Fruit fly (Drosophila melanogaster): Measurements from ENCODE around the gene gish.

gish gene

dm6 chr3R:16236713-16237641, 35.3 kb upstream of the gish start (continued):
- TF ChIP-seq dac (GFP tag; optimal IDR thresholded peaks at IDR 0.05), result peak; percentile 93
- TF ChIP-seq CG34406 (GFP tag; optimal IDR thresholded peaks at IDR 0.05), result peak; percentile 98
- peak; percentile 95 for TF ChIP-seq CG6276 (GFP tag; optimal IDR thresholded peaks at IDR 0.05)
- TF ChIP-seq cyc (GFP tag; optimal IDR thresholded peaks at IDR 0.05), result peak; percentile 95
- TF ChIP-seq CG6163 (GFP tag; IDR thresholded peaks at IDR 0.05), result no peak
- TF ChIP-seq fkh (GFP tag; optimal IDR thresholded peaks at IDR 0.05), result peak; percentile 84
- TF ChIP-seq CG9139 (GFP tag; optimal IDR thresholded peaks at IDR 0.05), result peak; percentile 92
- TF ChIP-seq Blimp-1 (GFP tag; optimal IDR thresholded peaks at IDR 0.05), result peak; percentile 93
- TF ChIP-seq CG7368 (GFP tag; optimal IDR thresholded peaks at IDR 0.05), result peak; percentile 96
- TF ChIP-seq CG15336 (GFP tag; IDR thresholded peaks at IDR 0.05), result no peak
- TF ChIP-seq OdsH (GFP tag; optimal IDR thresholded peaks at IDR 0.05), result peak; percentile 97
- TF ChIP-seq Hr38 (GFP tag; optimal IDR thresholded peaks at IDR 0.05), result no peak
- TF ChIP-seq CG10631 (GFP tag; optimal IDR thresholded peaks at IDR 0.05), result peak; percentile 99
- TF ChIP-seq spab (GFP tag; optimal IDR thresholded peaks at IDR 0.05), result peak; percentile 96
- peak; percentile 99 for TF ChIP-seq Ets96B (tag; optimal IDR thresholded peaks at IDR 0.05)
- peak; percentile 97 for TF ChIP-seq CG8632 (GFP tag; optimal IDR thresholded peaks at IDR 0.05)
- peak; percentile 96 for TF ChIP-seq net (GFP tag; optimal IDR thresholded peaks at IDR 0.05)

DNA sequence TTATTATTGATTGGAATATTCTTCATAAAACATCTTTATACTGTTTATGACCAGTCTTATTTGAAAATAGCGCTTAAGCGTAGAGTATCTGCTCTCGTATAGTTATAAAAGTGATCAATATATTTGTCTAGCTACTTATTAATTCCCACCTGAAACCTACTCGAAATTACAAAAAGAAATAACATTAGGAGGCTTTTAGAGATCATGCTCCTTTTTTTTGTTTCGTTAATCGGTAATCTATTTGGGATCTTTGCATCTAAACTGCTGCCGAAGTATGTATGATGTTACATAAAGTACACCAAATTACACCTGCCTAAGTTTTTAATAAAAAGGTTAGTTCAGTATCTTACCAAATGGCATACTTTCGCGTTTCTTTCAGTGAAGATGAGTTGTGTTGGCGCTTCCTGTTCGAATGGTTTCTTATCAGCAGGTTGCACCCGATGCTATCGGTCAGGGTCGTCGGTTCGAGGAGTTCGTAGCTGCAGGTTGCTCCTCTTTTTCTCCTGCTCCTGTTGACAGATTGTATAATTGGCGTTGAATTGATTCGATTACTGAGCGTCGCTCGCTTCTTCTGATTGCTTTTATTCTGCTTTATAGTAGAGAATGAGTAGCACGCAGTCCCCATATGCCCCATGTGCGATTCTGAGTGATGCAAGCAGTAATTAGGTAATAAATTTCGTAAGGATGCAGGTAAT, 34.1 kb upstream of the gish start:
- TF ChIP-seq CG11294 (GFP tag; IDR thresholded peaks at IDR 0.05) (no peak), CG6792 (GFP tag; optimal IDR thresholded peaks at IDR 0.05) (peak; percentile 9), CG6163 (GFP tag; IDR thresholded peaks at IDR 0.05) (no peak), dsx (GFP tag; optimal IDR thresholded peaks at IDR 0.05; ENCODE audit: poor library complexity, severe bottlenecking) (no peak), CG31627 (GFP tag; optimal IDR thresholded peaks at IDR 0.05) (peak; percentile 37), Blimp-1 (GFP tag; optimal IDR thresholded peaks at IDR 0.05) (no peak), CG10631 (GFP tag; optimal IDR thresholded peaks at IDR 0.05) (peak; percentile 49), CG8119 (GFP tag; IDR thresholded peaks at IDR 0.05) (no peak), Hr39 (GFP tag; optimal IDR thresholded peaks at IDR 0.05) (peak; percentile 42), Eip78C (GFP tag) (peak; percentile 90), Eip93F (GFP tag; optimal IDR thresholded peaks at IDR 0.05) (no peak), Ets21C (GFP tag; optimal IDR thresholded peaks at IDR 0.05) (peak; percentile 1), net (GFP tag; optimal IDR thresholded peaks at IDR 0.05) (peak; percentile 15), CG7368 (GFP tag; optimal IDR thresholded peaks at IDR 0.05) (peak; percentile 22), CG15336 (GFP tag; IDR thresholded peaks at IDR 0.05) (no peak), acj6 (GFP tag; optimal IDR thresholded peaks at IDR 0.05) (peak; percentile 56), lz (GFP tag; optimal IDR thresholded peaks at IDR 0.05) (peak; percentile 43), CG34406 (GFP tag; optimal IDR thresholded peaks at IDR 0.05) (no peak), CG3919 (GFP tag; optimal IDR thresholded peaks at IDR 0.05) (peak; percentile 33), Sox102F (GFP tag; optimal IDR thresholded peaks at IDR 0.05) (no peak), fkh (GFP tag; optimal IDR thresholded peaks at IDR 0.05) (no peak), Gug (GFP tag; IDR thresholded peaks at IDR 0.05) (no peak), esn (GFP tag; optimal IDR thresholded peaks at IDR 0.05) (peak; percentile 48), CG3032 (tag; optimal IDR thresholded peaks at IDR 0.05) (peak; percentile 19), Sox15 (GFP tag; optimal IDR thresholded peaks at IDR 0.05) (no peak), topi (GFP tag; optimal IDR thresholded peaks at IDR 0.05) (peak; percentile 35), OdsH (GFP tag; optimal IDR thresholded peaks at IDR 0.05) (peak; percentile 47), fd85E (GFP tag; optimal IDR thresholded peaks at IDR 0.05) (no peak), CG10669 (GFP tag; optimal IDR thresholded peaks at IDR 0.05) (peak; percentile 29), cyc (GFP tag; optimal IDR thresholded peaks at IDR 0.05) (peak; percentile 24), CG6854 (GFP tag; optimal IDR thresholded peaks at IDR 0.05) (no peak), vri (GFP tag; optimal IDR thresholded peaks at IDR 0.05) (peak; percentile 55), fd59A (GFP tag; optimal IDR thresholded peaks at IDR 0.05) (peak; percentile 34), svp (GFP tag) (peak; percentile 99), CG8632 (GFP tag; optimal IDR thresholded peaks at IDR 0.05) (peak; percentile 40), CG6808 (GFP tag; optimal IDR thresholded peaks at IDR 0.05) (peak; percentile 58), pdm3 (GFP tag; optimal IDR thresholded peaks at IDR 0.05) (peak; percentile 53), spab (GFP tag; optimal IDR thresholded peaks at IDR 0.05) (peak; percentile 40), Met (GFP tag; optimal IDR thresholded peaks at IDR 0.05) (peak; percentile 57), CG1621 (tag; optimal IDR thresholded peaks at IDR 0.05) (no peak)
